Fruit fly (Drosophila melanogaster) S2 (cell line): Measurements from ENCODE around the gene Nha1.

ENCODE experiments used
- CG8478 ChIP-seq: fragments of >200 bp; optimal IDR thresholded peaks from 2 replicates; lab custom pipeline; 2018
- CTCF ChIP-seq, 2 experiments: fragments of >200 bp; optimal IDR thresholded peaks; 2 replicates each; lab custom pipeline; 2018

dm6 chr2L:6827558-6828122 is 42.5 kb downstream of the Nha1 start:
- TF ChIP-seq CTCF (optimal IDR thresholded peaks at IDR 0.05; lab: Kevin White, UChicago): no peak
- no peak for TF ChIP-seq CG8478 (lab: Kevin White, UChicago)
